Worm (Caenorhabditis elegans): ENCODE results near the gene dbt-1.

DNA sequence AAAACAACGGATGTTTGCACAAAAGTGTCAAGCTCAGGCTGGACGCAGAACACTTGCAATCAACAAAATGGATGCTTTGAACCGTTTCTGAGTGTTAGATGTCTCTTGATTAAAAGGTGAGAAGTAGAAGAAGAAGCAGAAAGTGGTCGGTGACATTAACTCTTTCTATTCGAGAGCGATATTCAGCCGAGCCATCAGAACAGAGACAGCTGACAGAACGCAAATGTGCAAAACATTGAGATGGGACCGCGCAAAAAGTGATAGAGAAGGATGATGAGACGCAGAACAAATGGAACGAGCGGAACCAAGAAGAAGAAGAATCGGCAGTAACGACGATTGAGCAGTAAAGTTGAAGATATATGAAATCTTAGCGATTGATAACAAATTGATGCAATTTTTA, 9.4 kb downstream of the dbt-1 start:
- TF ChIP-seq ama-1 (optimal IDR thresholded peaks at IDR 0.05) (no peak), egl-27 (tag; optimal IDR thresholded peaks at IDR 0.05) (no peak), nhr-76 (tag; optimal IDR thresholded peaks at IDR 0.05) (no peak), fkh-2 (tag; optimal IDR thresholded peaks at IDR 0.05) (no peak), ztf-11 (tag; optimal IDR thresholded peaks at IDR 0.05) (no peak), nhr-28 (tag; optimal IDR thresholded peaks at IDR 0.05) (no peak), nhr-77 (tag; optimal IDR thresholded peaks at IDR 0.05) (no peak), tbx-2 (tag; optimal IDR thresholded peaks at IDR 0.05) (no peak), nhr-11 (tag; optimal IDR thresholded peaks at IDR 0.05) (no peak), ceh-82 (tag; optimal IDR thresholded peaks at IDR 0.05) (no peak)

Measured in whole organism, L3 larva.